Fruit fly (Drosophila melanogaster) whole organism: ENCODE measurements around the gene Usp8.

Source experiments
- CG8478 ChIP-seq: fragments of >200 bp; optimal IDR thresholded peaks from 2 replicates; lab custom pipeline; 2018; ENCODE audit warnings: inconsistent platforms
- Dll ChIP-seq: fragments of >200 bp; optimal IDR thresholded peaks from 2 replicates; lab custom pipeline; 2017
- EcR ChIP-seq, 2 experiments: fragments of >200 bp; optimal IDR thresholded peaks; 2 replicates each; lab custom pipeline; 2017; ENCODE audit warnings: missing biosample characterization in 2 of 2, missing genetic modification characterization in 2 of 2, missing genetic modification reagents in 2 of 2
- pan ChIP-seq: fragments of >200 bp; optimal IDR thresholded peaks from 2 replicates; lab custom pipeline; 2017
- psq ChIP-seq: fragments of >200 bp; optimal IDR thresholded peaks from 2 replicates; lab custom pipeline; 2017
- usp ChIP-seq: fragments of >200 bp; optimal IDR thresholded peaks from 2 replicates; lab custom pipeline; 2017; ENCODE audit warnings: missing biosample characterization, missing genetic modification characterization, mixed read lengths

DNA sequence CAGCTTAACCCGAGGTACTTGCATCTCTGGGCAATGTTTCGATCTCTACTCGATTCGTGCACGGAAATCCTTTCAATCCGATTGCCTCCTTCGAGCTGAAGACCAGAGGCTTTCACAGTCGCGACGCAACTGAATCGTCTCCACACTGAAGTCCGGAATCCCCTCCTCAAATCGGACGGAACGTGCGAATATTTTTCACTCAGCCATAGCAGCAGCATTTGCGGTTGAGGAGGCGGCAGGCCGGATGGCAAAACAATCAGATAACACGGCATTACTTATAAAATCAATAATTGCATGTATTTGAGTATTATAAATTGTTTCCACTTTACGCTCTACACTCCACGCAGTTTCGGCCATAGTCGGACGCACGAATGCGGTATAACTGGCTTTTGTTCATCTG is 34.0 kb downstream of the Usp8 start, which contains the start of gene Snmp1:
- no peak for TF ChIP-seq usp (GFP tag; lab: Kevin White, UChicago)
- no peak for TF ChIP-seq pan (lab: Kevin White, UChicago)
- no peak for TF ChIP-seq CG8478 (lab: Kevin White, UChicago)
- TF ChIP-seq psq (lab: Kevin White, UChicago), result no peak
- no peak for TF ChIP-seq EcR (GFP tag; optimal IDR thresholded peaks at IDR 0.05; lab: Kevin White, UChicago)
- TF ChIP-seq Dll (lab: Kevin White, UChicago), result no peak
